Fruit fly (Drosophila melanogaster) whole organism, embryonic: Measurements from ENCODE around the gene CG4382.
A peak's percentile ranks its signal among the peaks of the same experiment; 100 is the strongest.

Experiments used
- Abd-B ChIP-seq: fragments of 200-800 bp; sonication (Bioruptor generic); optimal IDR thresholded peaks from 2 replicates; lab custom pipeline; 2018; ENCODE audit warnings: missing biosample characterization, mild to moderate bottlenecking, missing genetic modification characterization, moderate library complexity
- Bteb2 ChIP-seq: fragments of 200-800 bp; sonication (Bioruptor generic); optimal IDR thresholded peaks from 2 replicates; lab custom pipeline; 2016; ENCODE audit warnings: missing biosample characterization, missing genetic modification characterization
- CG1024 ChIP-seq: fragments of 200-800 bp; sonication (Bioruptor generic); IDR thresholded peaks from 2 replicates; pipeline ENCODE4 v1.3.6; 2022; ENCODE audit warnings: missing biosample characterization, missing genetic modification characterization
- CG10267 ChIP-seq: fragments of 200-800 bp; sonication (Bioruptor generic); optimal IDR thresholded peaks from 2 replicates; lab custom pipeline; 2018; ENCODE audit warnings: missing biosample characterization, mild to moderate bottlenecking, missing genetic modification characterization, moderate library complexity
- CG10543 ChIP-seq: fragments of 200-800 bp; sonication (Bioruptor generic); optimal IDR thresholded peaks from 3 replicates; lab custom pipeline; 2017; ENCODE audit warnings: missing biosample characterization, mild to moderate bottlenecking, missing genetic modification characterization, moderate library complexity
- CG12769 ChIP-seq: fragments of 200-800 bp; sonication (Bioruptor generic); optimal IDR thresholded peaks from 2 replicates; lab custom pipeline; 2019; ENCODE audit warnings: missing biosample characterization, mild to moderate bottlenecking, missing genetic modification characterization, moderate library complexity
- CG14710 ChIP-seq: fragments of 200-800 bp; sonication (Bioruptor generic); optimal IDR thresholded peaks from 3 replicates; lab custom pipeline; 2019; ENCODE audit warnings: missing biosample characterization, mild to moderate bottlenecking, missing genetic modification characterization, moderate library complexity
- CG15011 ChIP-seq: fragments of 200-800 bp; sonication (Bioruptor generic); optimal IDR thresholded peaks from 3 replicates; lab custom pipeline; 2018; ENCODE audit warnings: missing biosample characterization, mild to moderate bottlenecking, missing genetic modification characterization
- CG1603 ChIP-seq: fragments of 200-800 bp; sonication (Bioruptor generic); optimal IDR thresholded peaks from 2 replicates; lab custom pipeline; 2019; ENCODE audit warnings: missing biosample characterization, mild to moderate bottlenecking, missing genetic modification characterization, moderate library complexity
- CG17328 ChIP-seq: fragments of 200-800 bp; sonication (Bioruptor generic); IDR thresholded peaks from 2 replicates; pipeline ENCODE4 v1.3.6; 2022; ENCODE audit warnings: missing biosample characterization, missing genetic modification characterization
- CG18619 ChIP-seq: fragments of 200-800 bp; sonication (Bioruptor generic); optimal IDR thresholded peaks from 3 replicates; lab custom pipeline; 2017; ENCODE audit warnings: missing biosample characterization, mild to moderate bottlenecking, missing genetic modification characterization
- CG18764 ChIP-seq: fragments of 200-800 bp; sonication (Bioruptor generic); optimal IDR thresholded peaks from 3 replicates; lab custom pipeline; 2016; ENCODE audit warnings: missing biosample characterization, missing genetic modification characterization
- CG2129 ChIP-seq: fragments of 200-800 bp; sonication (Bioruptor generic); IDR thresholded peaks from 2 replicates; pipeline ENCODE4 v1.3.6; 2022; ENCODE audit warnings: missing biosample characterization, missing genetic modification characterization; ENCODE audit not compliant: partially characterized antibody
- CG31365 ChIP-seq: fragments of 200-800 bp; sonication (Bioruptor generic); optimal IDR thresholded peaks from 2 replicates; lab custom pipeline; 2018; ENCODE audit warnings: missing biosample characterization, mild to moderate bottlenecking, missing genetic modification characterization
- CG31388 ChIP-seq: fragments of 200-800 bp; sonication (Bioruptor generic); optimal IDR thresholded peaks from 2 replicates; lab custom pipeline; 2016; ENCODE audit warnings: missing biosample characterization, missing genetic modification characterization
- CG34376 ChIP-seq: fragments of 200-800 bp; sonication (Bioruptor generic); optimal IDR thresholded peaks from 2 replicates; lab custom pipeline; 2018; ENCODE audit warnings: missing biosample characterization, mild to moderate bottlenecking, missing genetic modification characterization
- CG4328 ChIP-seq: fragments of 200-800 bp; sonication (Bioruptor generic); optimal IDR thresholded peaks from 3 replicates; lab custom pipeline; 2017; ENCODE audit warnings: missing biosample characterization, missing genetic modification reagents, missing genetic modification characterization
- CG4404 ChIP-seq: fragments of 200-800 bp; sonication (Bioruptor generic); IDR thresholded peaks from 2 replicates; pipeline ENCODE4 v1.3.6; 2022; ENCODE audit warnings: missing biosample characterization, missing genetic modification characterization
- CG4707 ChIP-seq: fragments of 200-800 bp; sonication (Bioruptor generic); optimal IDR thresholded peaks from 2 replicates; lab custom pipeline; 2018; ENCODE audit warnings: missing biosample characterization, mild to moderate bottlenecking, missing genetic modification characterization, moderate library complexity
- CG4854 ChIP-seq: fragments of 200-800 bp; sonication (Bioruptor generic); optimal IDR thresholded peaks from 2 replicates; lab custom pipeline; 2016; ENCODE audit warnings: missing biosample characterization, missing genetic modification characterization, inconsistent platforms
- CG5953 ChIP-seq: fragments of 200-800 bp; sonication (Bioruptor generic); IDR thresholded peaks from 2 replicates; pipeline ENCODE4 v1.3.6; 2022; ENCODE audit warnings: missing biosample characterization, missing genetic modification characterization
- CG6175 ChIP-seq: fragments of 200-800 bp; sonication (Bioruptor generic); IDR thresholded peaks from 3 replicates; pipeline ENCODE4 v1.3.6; 2022; ENCODE audit warnings: missing biosample characterization, missing genetic modification characterization
- CG7357 ChIP-seq: fragments of 200-800 bp; sonication (Bioruptor generic); IDR thresholded peaks from 3 replicates; pipeline ENCODE4 v1.3.6; 2022; ENCODE audit warnings: missing biosample characterization, missing genetic modification characterization
- CG8359 ChIP-seq: fragments of 200-800 bp; sonication (Bioruptor generic); optimal IDR thresholded peaks from 2 replicates; lab custom pipeline; 2017; ENCODE audit warnings: missing biosample characterization, mild to moderate bottlenecking, missing genetic modification characterization, borderline replicate concordance
- CG9215 ChIP-seq: fragments of 200-800 bp; sonication (Bioruptor generic); IDR thresholded peaks from 2 replicates; pipeline ENCODE4 v1.3.6; 2022; ENCODE audit warnings: missing biosample characterization, missing genetic modification characterization
- CHES-1-like ChIP-seq: fragments of 200-800 bp; sonication (Bioruptor generic); optimal IDR thresholded peaks from 2 replicates; lab custom pipeline; 2016; ENCODE audit warnings: missing biosample characterization, missing genetic modification characterization
- CTCF ChIP-seq: fragments of 200-800 bp; sonication (Bioruptor generic); optimal IDR thresholded peaks from 2 replicates; lab custom pipeline; 2017; ENCODE audit warnings: missing biosample characterization, mild to moderate bottlenecking, missing genetic modification characterization, moderate library complexity
- Camta ChIP-seq: fragments of 200-800 bp; sonication (Bioruptor generic); optimal IDR thresholded peaks from 2 replicates; lab custom pipeline; 2016; ENCODE audit warnings: missing biosample characterization, missing genetic modification characterization
- Chrac-16 ChIP-seq: fragments of 200-800 bp; sonication (Bioruptor generic); optimal IDR thresholded peaks from 3 replicates; lab custom pipeline; 2016; ENCODE audit warnings: missing biosample characterization, missing genetic modification characterization
- Dref ChIP-seq: fragments of 200-800 bp; sonication (Bioruptor generic); IDR thresholded peaks from 2 replicates; pipeline ENCODE4 v1.3.6; 2022; ENCODE audit warnings: missing biosample characterization, missing genetic modification characterization
- Fer2 ChIP-seq: fragments of 200-800 bp; sonication (Bioruptor generic); optimal IDR thresholded peaks from 2 replicates; lab custom pipeline; 2018; ENCODE audit warnings: missing biosample characterization, mild to moderate bottlenecking, missing genetic modification characterization, moderate library complexity
- HHEX ChIP-seq: fragments of 200-800 bp; sonication (Bioruptor generic); optimal IDR thresholded peaks from 3 replicates; lab custom pipeline; 2017; ENCODE audit warnings: missing biosample characterization, mild to moderate bottlenecking, missing genetic modification characterization, missing genetic modification reagents
- Hr3 ChIP-seq: fragments of 200-800 bp; sonication (Bioruptor generic); optimal IDR thresholded peaks from 3 replicates; lab custom pipeline; 2016; ENCODE audit warnings: missing biosample characterization, missing genetic modification characterization
- Hr51 ChIP-seq, 2 experiments: fragments of 200-800 bp; sonication (Bioruptor generic); optimal IDR thresholded peaks; 2 replicates in 1 of 2; 3 replicates in 1 of 2; lab custom pipeline; 2016 to 2018; ENCODE audit warnings: missing biosample characterization in 2 of 2, missing genetic modification characterization in 2 of 2, mild to moderate bottlenecking in 1 of 2, moderate library complexity in 1 of 2
- NfI ChIP-seq: fragments of 200-800 bp; sonication (Bioruptor generic); optimal IDR thresholded peaks from 3 replicates; lab custom pipeline; 2018; ENCODE audit warnings: missing biosample characterization, mild to moderate bottlenecking, missing genetic modification characterization, moderate library complexity
- PHDP ChIP-seq: fragments of 200-800 bp; sonication (Bioruptor generic); optimal IDR thresholded peaks from 3 replicates; lab custom pipeline; 2018; ENCODE audit warnings: missing biosample characterization, mild to moderate bottlenecking, missing genetic modification characterization, moderate library complexity
- Spps ChIP-seq: fragments of 200-800 bp; sonication (Bioruptor generic); optimal IDR thresholded peaks from 2 replicates; lab custom pipeline; 2018; ENCODE audit warnings: missing biosample characterization, mild to moderate bottlenecking, missing genetic modification characterization
- ato ChIP-seq: fragments of 200-800 bp; sonication (Bioruptor generic); IDR thresholded peaks from 2 replicates; pipeline ENCODE4 v1.3.6; 2022; ENCODE audit warnings: missing biosample characterization, missing genetic modification characterization; ENCODE audit not compliant: partially characterized antibody
- bcd ChIP-seq: fragments of 200-800 bp; sonication (Bioruptor generic); optimal IDR thresholded peaks from 2 replicates; lab custom pipeline; 2017; ENCODE audit warnings: missing biosample characterization, mild to moderate bottlenecking, missing genetic modification characterization
- bowl ChIP-seq: fragments of 200-800 bp; sonication (Bioruptor generic); IDR thresholded peaks from 2 replicates; pipeline ENCODE4 v1.3.6; 2022; ENCODE audit warnings: missing biosample characterization, missing genetic modification characterization
- chm ChIP-seq: fragments of 200-800 bp; sonication (Bioruptor generic); IDR thresholded peaks from 2 replicates; pipeline ENCODE4 v1.3.6; 2022; ENCODE audit warnings: missing biosample characterization, missing genetic modification characterization
- chn ChIP-seq: fragments of 200-800 bp; sonication (Bioruptor generic); optimal IDR thresholded peaks from 2 replicates; lab custom pipeline; 2016; ENCODE audit warnings: missing biosample characterization, missing genetic modification characterization
- dysf ChIP-seq: fragments of 200-800 bp; sonication (Bioruptor generic); IDR thresholded peaks from 3 replicates; pipeline ENCODE4 v1.3.6; 2022; ENCODE audit warnings: missing biosample characterization, missing genetic modification characterization
- gro ChIP-seq: fragments of 200-800 bp; sonication (Bioruptor generic); optimal IDR thresholded peaks from 2 replicates; lab custom pipeline; 2016; ENCODE audit warnings: missing biosample characterization, missing genetic modification characterization
- inv ChIP-seq: fragments of 200-800 bp; sonication (Bioruptor generic); IDR thresholded peaks from 2 replicates; pipeline ENCODE4 v1.3.6; 2022; ENCODE audit warnings: missing biosample characterization, missing genetic modification characterization; ENCODE audit not compliant: partially characterized antibody
- jumu ChIP-seq: fragments of 200-800 bp; sonication (Bioruptor generic); optimal IDR thresholded peaks from 3 replicates; lab custom pipeline; 2016; ENCODE audit warnings: missing biosample characterization, missing genetic modification characterization
- kah ChIP-seq: fragments of 200-800 bp; sonication (Bioruptor generic); optimal IDR thresholded peaks from 2 replicates; lab custom pipeline; 2018; ENCODE audit warnings: missing biosample characterization, mild to moderate bottlenecking, missing genetic modification characterization
- kay ChIP-seq: fragments of 200-800 bp; sonication (Bioruptor generic); optimal IDR thresholded peaks from 2 replicates; lab custom pipeline; 2016; ENCODE audit warnings: missing biosample characterization, missing genetic modification characterization
- so ChIP-seq: fragments of 200-800 bp; sonication (Bioruptor generic); IDR thresholded peaks from 3 replicates; pipeline ENCODE4 v1.3.6; 2022; ENCODE audit warnings: missing biosample characterization, missing genetic modification characterization

Gene CG4382

dm6 chr2L:9569588-9570434, 30.9 kb downstream of the CG4382 start (continued):
- TF ChIP-seq Hr3 (GFP tag; lab: Kevin White, UChicago), result peak; percentile 95
- TF ChIP-seq CG4328 (GFP tag; lab: Kevin White, UChicago), result peak; percentile 95
- peak; percentile 97 for TF ChIP-seq HHEX (GFP tag; lab: Kevin White, UChicago)
- TF ChIP-seq CG31388 (GFP tag; lab: Kevin White, UChicago), result peak; percentile 86
- peak; percentile 96 for TF ChIP-seq Abd-B (GFP tag; lab: Kevin White, UChicago)
- peak; percentile 95 for TF ChIP-seq Chrac-16 (GFP tag; lab: Kevin White, UChicago)
- TF ChIP-seq CG1024 (GFP tag; lab: Robert Waterston, UW), result peak; percentile 77
- peak; percentile 93 for TF ChIP-seq kay (GFP tag; lab: Kevin White, UChicago)
- peak; percentile 56; the same call in 1 of the 2 replicates for TF ChIP-seq bowl (GFP tag; lab: Robert Waterston, UW)
- TF ChIP-seq CG31365 (tag; lab: Kevin White, UChicago), result peak; percentile 68
- TF ChIP-seq CG34376 (GFP tag; lab: Kevin White, UChicago), result peak; percentile 96
- peak; percentile 96 for TF ChIP-seq CG10543 (GFP tag; lab: Kevin White, UChicago)
- TF ChIP-seq CG18764 (GFP tag; lab: Kevin White, UChicago), result peak; percentile 92
- TF ChIP-seq CG8359 (GFP tag; lab: Kevin White, UChicago), result peak; percentile 91
- peak; percentile 83 for TF ChIP-seq Bteb2 (GFP tag; lab: Kevin White, UChicago)
- peak; percentile 96 for TF ChIP-seq NfI (GFP tag; lab: Kevin White, UChicago)
- peak; percentile 81; the same call in 1 of the 2 replicates for TF ChIP-seq CG5953 (GFP tag; lab: Robert Waterston, UW)
- TF ChIP-seq gro (GFP tag; lab: Kevin White, UChicago), result peak; percentile 85
- TF ChIP-seq bcd (GFP tag; lab: Kevin White, UChicago), result peak; percentile 98
- TF ChIP-seq CG12769 (tag; lab: Kevin White, UChicago), result peak; percentile 57
- peak; percentile 95 for TF ChIP-seq so
- peak; percentile 90 for TF ChIP-seq Fer2 (tag; lab: Kevin White, UChicago)
- peak; percentile 97 for TF ChIP-seq CG18619
- TF ChIP-seq CHES-1-like (GFP tag; lab: Kevin White, UChicago), result peak; percentile 86
- peak; percentile 87 for TF ChIP-seq CG4854 (GFP tag; lab: Kevin White, UChicago)
- TF ChIP-seq CG4707 (GFP tag; lab: Kevin White, UChicago), result peak; percentile 85
- TF ChIP-seq chm (GFP tag; lab: Robert Waterston, UW), result peak; percentile 63
- TF ChIP-seq jumu (GFP tag; lab: Kevin White, UChicago), result peak; percentile 74
- TF ChIP-seq CG9215 (GFP tag; lab: Robert Waterston, UW), result peak; percentile 91
- TF ChIP-seq Hr51 (GFP tag; optimal IDR thresholded peaks at IDR 0.05; lab: Kevin White, UChicago), result peak; percentile 91 to 98
- peak; percentile 34 for TF ChIP-seq CG1603
- TF ChIP-seq inv (GFP tag; lab: Robert Waterston, UW), result peak; percentile 47
- peak; percentile 92 for TF ChIP-seq CG10267 (tag; lab: Kevin White, UChicago)
- peak; percentile 90 for TF ChIP-seq kah
- peak; percentile 88 for TF ChIP-seq CG17328 (GFP tag; lab: Robert Waterston, UW)
- no peak for TF ChIP-seq Dref
- TF ChIP-seq chn, result peak; percentile 80
- TF ChIP-seq PHDP (tag; lab: Kevin White, UChicago), result peak; percentile 96
- peak; percentile 87 for TF ChIP-seq CG4404 (GFP tag; lab: Robert Waterston, UW)
- peak; percentile 83 for TF ChIP-seq CG7357 (GFP tag; lab: Robert Waterston, UW)
- TF ChIP-seq CG14710 (tag; lab: Kevin White, UChicago), result peak; percentile 93
- peak; percentile 96 for TF ChIP-seq dysf (GFP tag; lab: Robert Waterston, UW)
- peak; percentile 83 for TF ChIP-seq Camta
- no peak for TF ChIP-seq CG2129 (GFP tag; lab: Robert Waterston, UW)
- TF ChIP-seq CG15011, result peak; percentile 95
- TF ChIP-seq CG6175 (GFP tag; lab: Robert Waterston, UW), result peak; percentile 65; the same call in 2 of the 3 replicates
- no peak for TF ChIP-seq ato
- peak; percentile 92 for TF ChIP-seq Spps
- TF ChIP-seq CTCF, result peak; percentile 65
